Fruit fly (Drosophila melanogaster) whole organism, embryonic: ENCODE measurements around the gene CG9837.

Experiments used
- Atf3 ChIP-seq: fragments of 200-800 bp; sonication (Bioruptor generic); optimal IDR thresholded peaks from 3 replicates; lab custom pipeline; 2016; ENCODE audit warnings: missing biosample characterization, missing genetic modification characterization
- CG10147 ChIP-seq: fragments of 200-800 bp; sonication (Bioruptor generic); optimal IDR thresholded peaks from 2 replicates; lab custom pipeline; 2019; ENCODE audit warnings: missing biosample characterization, mild to moderate bottlenecking, missing genetic modification characterization, moderate library complexity
- CG10431 ChIP-seq: fragments of 200-800 bp; sonication (Bioruptor generic); optimal IDR thresholded peaks from 3 replicates; lab custom pipeline; 2018; ENCODE audit warnings: missing biosample characterization, mild to moderate bottlenecking, missing genetic modification characterization
- CG12659 ChIP-seq: fragments of 200-800 bp; sonication (Bioruptor generic); optimal IDR thresholded peaks from 3 replicates; lab custom pipeline; 2017; ENCODE audit warnings: mild to moderate bottlenecking, missing biosample characterization, missing genetic modification reagents, missing genetic modification characterization
- CG12744 ChIP-seq: fragments of 200-800 bp; sonication (Bioruptor generic); optimal IDR thresholded peaks from 2 replicates; lab custom pipeline; 2016; ENCODE audit warnings: missing biosample characterization, missing genetic modification characterization
- CG13287 ChIP-seq: fragments of 200-800 bp; sonication (Bioruptor generic); IDR thresholded peaks from 2 replicates; pipeline ENCODE4 v1.3.6; 2022; ENCODE audit warnings: missing biosample characterization, missing genetic modification characterization; ENCODE audit not compliant: partially characterized antibody
- CG13624 ChIP-seq: fragments of 200-800 bp; sonication (Bioruptor generic); optimal IDR thresholded peaks from 2 replicates; lab custom pipeline; 2016; ENCODE audit warnings: missing biosample characterization, missing genetic modification characterization
- CG14710 ChIP-seq: fragments of 200-800 bp; sonication (Bioruptor generic); optimal IDR thresholded peaks from 3 replicates; lab custom pipeline; 2019; ENCODE audit warnings: missing biosample characterization, mild to moderate bottlenecking, missing genetic modification characterization, moderate library complexity
- CG14965 ChIP-seq: fragments of 200-800 bp; sonication (Bioruptor generic); optimal IDR thresholded peaks from 2 replicates; lab custom pipeline; 2016; ENCODE audit warnings: missing biosample characterization, missing genetic modification characterization, borderline replicate concordance
- CG15514 ChIP-seq: fragments of 200-800 bp; sonication (Bioruptor generic); optimal IDR thresholded peaks from 3 replicates; lab custom pipeline; 2017; ENCODE audit warnings: missing biosample characterization, missing genetic modification characterization, mild to moderate bottlenecking, moderate library complexity, missing genetic modification reagents
- CG15601 ChIP-seq: fragments of 200-800 bp; sonication (Bioruptor generic); optimal IDR thresholded peaks from 3 replicates; lab custom pipeline; 2019; ENCODE audit warnings: missing biosample characterization, mild to moderate bottlenecking, missing genetic modification characterization, moderate library complexity
- CG17186 ChIP-seq: fragments of 200-800 bp; sonication (Bioruptor generic); optimal IDR thresholded peaks from 3 replicates; lab custom pipeline; 2017; ENCODE audit warnings: missing biosample characterization, missing genetic modification reagents, missing genetic modification characterization
- CG1832 ChIP-seq: fragments of 200-800 bp; sonication (Bioruptor generic); optimal IDR thresholded peaks from 2 replicates; lab custom pipeline; 2017; ENCODE audit warnings: missing biosample characterization, mild to moderate bottlenecking, missing genetic modification characterization, inconsistent platforms
- CG30020 ChIP-seq: fragments of 200-800 bp; optimal IDR thresholded peaks from 2 replicates; lab custom pipeline; 2019; ENCODE audit warnings: missing biosample characterization, mild to moderate bottlenecking, missing genetic modification characterization, moderate library complexity
- CG3281 ChIP-seq: fragments of 200-800 bp; sonication (Bioruptor generic); optimal IDR thresholded peaks from 3 replicates; lab custom pipeline; 2017; ENCODE audit warnings: missing biosample characterization, mild to moderate bottlenecking, missing genetic modification characterization
- CG34422 ChIP-seq: fragments of 200-800 bp; sonication (Bioruptor generic); IDR thresholded peaks from 3 replicates; pipeline ENCODE4 v1.3.6; 2022; ENCODE audit warnings: missing biosample characterization, missing genetic modification characterization
- CG3847 ChIP-seq: fragments of 200-800 bp; sonication (Bioruptor generic); IDR thresholded peaks from 2 replicates; pipeline ENCODE4 v1.3.6; 2022; ENCODE audit warnings: missing biosample characterization, missing genetic modification characterization
- CG4617 ChIP-seq: fragments of 200-800 bp; sonication (Bioruptor generic); optimal IDR thresholded peaks from 3 replicates; lab custom pipeline; 2016; ENCODE audit warnings: missing biosample characterization, missing genetic modification characterization, borderline replicate concordance
- CG4707 ChIP-seq: fragments of 200-800 bp; sonication (Bioruptor generic); optimal IDR thresholded peaks from 2 replicates; lab custom pipeline; 2018; ENCODE audit warnings: missing biosample characterization, mild to moderate bottlenecking, missing genetic modification characterization, moderate library complexity
- CG7372 ChIP-seq: fragments of 200-800 bp; sonication (Bioruptor generic); IDR thresholded peaks from 2 replicates; pipeline ENCODE4 v1.3.6; 2022; ENCODE audit warnings: missing biosample characterization, missing genetic modification characterization
- CG8281 ChIP-seq: fragments of 200-800 bp; sonication (Bioruptor generic); optimal IDR thresholded peaks from 2 replicates; lab custom pipeline; 2018; ENCODE audit warnings: missing biosample characterization, mild to moderate bottlenecking, missing genetic modification characterization, moderate library complexity
- CG8359 ChIP-seq: fragments of 200-800 bp; sonication (Bioruptor generic); optimal IDR thresholded peaks from 2 replicates; lab custom pipeline; 2017; ENCODE audit warnings: missing biosample characterization, mild to moderate bottlenecking, missing genetic modification characterization, borderline replicate concordance
- CG8388 ChIP-seq: fragments of 200-800 bp; sonication (Bioruptor generic); optimal IDR thresholded peaks from 2 replicates; lab custom pipeline; 2019; ENCODE audit warnings: missing biosample characterization, mild to moderate bottlenecking, missing genetic modification characterization, moderate library complexity
- E2f2 ChIP-seq: fragments of 200-800 bp; sonication (Bioruptor generic); IDR thresholded peaks from 2 replicates; pipeline ENCODE4 v1.3.6; 2022; ENCODE audit warnings: missing biosample characterization, missing genetic modification characterization
- Gug ChIP-seq: fragments of 200-800 bp; sonication (Bioruptor generic); IDR thresholded peaks from 4 replicates; pipeline ENCODE4 v1.3.6; 2022; ENCODE audit warnings: missing biosample characterization, missing genetic modification characterization
- MESR4 ChIP-seq: fragments of 200-800 bp; sonication (Bioruptor generic); optimal IDR thresholded peaks from 2 replicates; lab custom pipeline; 2018; ENCODE audit warnings: missing biosample characterization, mild to moderate bottlenecking, missing genetic modification characterization, moderate library complexity
- Nf-YC ChIP-seq: fragments of 200-800 bp; optimal IDR thresholded peaks from 3 replicates; lab custom pipeline; 2019; ENCODE audit warnings: missing biosample characterization, mild to moderate bottlenecking, missing genetic modification characterization, moderate library complexity
- Pdp1 ChIP-seq, 2 experiments: fragments of 200-800 bp; sonication (Bioruptor generic); optimal IDR thresholded peaks; 3 replicates each; lab custom pipeline; 2016; ENCODE audit warnings: missing biosample characterization in 2 of 2, missing genetic modification characterization in 2 of 2, mild to moderate bottlenecking in 1 of 2, moderate library complexity in 1 of 2
- Scr ChIP-seq: fragments of 200-800 bp; sonication (Bioruptor generic); IDR thresholded peaks from 2 replicates; pipeline ENCODE4 v1.3.6; 2022; ENCODE audit warnings: missing biosample characterization, missing genetic modification characterization; ENCODE audit not compliant: partially characterized antibody
- ap ChIP-seq: fragments of 200-800 bp; sonication (Bioruptor generic); IDR thresholded peaks from 2 replicates; pipeline ENCODE4 v1.3.6; 2022; ENCODE audit warnings: missing biosample characterization, missing genetic modification characterization
- chinmo ChIP-seq: fragments of 200-800 bp; sonication (Bioruptor generic); IDR thresholded peaks from 4 replicates; pipeline ENCODE4 v1.3.6; 2022; ENCODE audit warnings: missing biosample characterization, missing genetic modification characterization; ENCODE audit not compliant: partially characterized antibody
- crol ChIP-seq: fragments of 200-800 bp; sonication (Bioruptor generic); IDR thresholded peaks from 2 replicates; pipeline ENCODE4 v1.3.6; 2022; ENCODE audit warnings: missing biosample characterization, missing genetic modification characterization
- da ChIP-seq: fragments of 200-800 bp; sonication (Bioruptor generic); optimal IDR thresholded peaks from 2 replicates; lab custom pipeline; 2016; ENCODE audit warnings: missing biosample characterization, missing genetic modification characterization
- disco-r ChIP-seq: fragments of 200-800 bp; sonication (Bioruptor generic); optimal IDR thresholded peaks from 2 replicates; lab custom pipeline; 2016; ENCODE audit warnings: missing biosample characterization, missing genetic modification characterization
- exex ChIP-seq: fragments of 200-800 bp; sonication (Bioruptor generic); optimal IDR thresholded peaks from 4 replicates; lab custom pipeline; 2018; ENCODE audit warnings: missing biosample characterization, mild to moderate bottlenecking, missing genetic modification characterization, moderate library complexity
- gcm ChIP-seq: fragments of 200-800 bp; sonication (Bioruptor generic); optimal IDR thresholded peaks from 2 replicates; lab custom pipeline; 2019; ENCODE audit warnings: missing biosample characterization, mild to moderate bottlenecking, missing genetic modification characterization, moderate library complexity
- gfzf ChIP-seq: fragments of 200-800 bp; sonication (Bioruptor generic); optimal IDR thresholded peaks from 2 replicates; lab custom pipeline; 2016; ENCODE audit warnings: missing biosample characterization, mild to moderate bottlenecking, missing genetic modification characterization, moderate library complexity
- ham ChIP-seq: fragments of 200-800 bp; sonication (Bioruptor generic); IDR thresholded peaks from 2 replicates; pipeline ENCODE4 v1.3.6; 2022; ENCODE audit warnings: missing biosample characterization, missing genetic modification characterization
- hbn ChIP-seq: fragments of 200-800 bp; sonication (Bioruptor generic); IDR thresholded peaks from 2 replicates; pipeline ENCODE4 v1.3.6; 2022; ENCODE audit warnings: missing biosample characterization, missing genetic modification characterization; ENCODE audit not compliant: partially characterized antibody
- inv ChIP-seq: fragments of 200-800 bp; sonication (Bioruptor generic); IDR thresholded peaks from 2 replicates; pipeline ENCODE4 v1.3.6; 2022; ENCODE audit warnings: missing biosample characterization, missing genetic modification characterization; ENCODE audit not compliant: partially characterized antibody
- kay ChIP-seq: fragments of 200-800 bp; sonication (Bioruptor generic); optimal IDR thresholded peaks from 2 replicates; lab custom pipeline; 2016; ENCODE audit warnings: missing biosample characterization, missing genetic modification characterization
- lilli ChIP-seq: fragments of 200-800 bp; sonication (Bioruptor generic); optimal IDR thresholded peaks from 3 replicates; lab custom pipeline; 2016; ENCODE audit warnings: missing biosample characterization, missing genetic modification characterization
- otp ChIP-seq: fragments of 200-800 bp; sonication (Bioruptor generic); IDR thresholded peaks from 3 replicates; pipeline ENCODE4, ENCODE4 v1.3.6; 2022; ENCODE audit warnings: missing biosample characterization, missing genetic modification characterization
- repo ChIP-seq: fragments of 200-800 bp; sonication (Bioruptor generic); optimal IDR thresholded peaks from 2 replicates; lab custom pipeline; 2016; ENCODE audit warnings: missing biosample characterization, missing genetic modification characterization
- sr ChIP-seq: fragments of 200-800 bp; sonication (Bioruptor generic); IDR thresholded peaks from 3 replicates; pipeline ENCODE4 v1.3.6; 2022; ENCODE audit warnings: missing biosample characterization, missing genetic modification characterization
- unc-4 ChIP-seq: fragments of 200-800 bp; sonication (Bioruptor generic); IDR thresholded peaks from 2 replicates; pipeline ENCODE4 v1.3.6; 2022; ENCODE audit warnings: missing biosample characterization, missing genetic modification characterization; ENCODE audit not compliant: partially characterized antibody
- vvl ChIP-seq: fragments of 200-800 bp; sonication (Bioruptor generic); IDR thresholded peaks from 2 replicates; pipeline ENCODE4 v1.3.6; 2022; ENCODE audit warnings: missing biosample characterization, missing genetic modification characterization

CG9837 gene

dm6 chr3R:8805388-8805852, 8.0 kb downstream of the CG9837 start, which contains the start of gene CG9839 (continued):
- TF ChIP-seq crol (no peak), vvl (GFP tag; lab: Robert Waterston, UW) (0 out of 2 replicates have a peak, but pooled peaks have one; percentile 17), CG1832 (GFP tag; lab: Kevin White, UChicago) (peak; percentile 85), CG17186 (GFP tag; lab: Kevin White, UChicago) (peak; percentile 98), CG12659 (GFP tag; lab: Kevin White, UChicago) (peak; percentile 19), CG34422 (GFP tag; lab: Robert Waterston, UW) (peak; percentile 62; the same call in 1 of the 3 replicates), CG13287 (GFP tag; lab: Robert Waterston, UW) (peak; percentile 13; the same call in 1 of the 2 replicates), CG3847 (GFP tag; lab: Robert Waterston, UW) (peak; percentile 73), CG8388 (GFP tag; lab: Kevin White, UChicago) (peak; percentile 66), E2f2 (GFP tag; lab: Robert Waterston, UW) (peak; percentile 86), repo (no peak), gcm (GFP tag; lab: Kevin White, UChicago) (no peak), MESR4 (GFP tag; lab: Kevin White, UChicago) (peak; percentile 14)

dm6 chr3R:8801126-8801762, 12.1 kb downstream of the CG9837 start, which contains the start of the genes Pif1A, Pif1B and CCT7:
Gene Pif1A, minus strand, starts transcription at chr3R:8801176.
Gene Pif1B, minus strand, starts transcription at chr3R:8801176.
Gene CCT7, plus strand, starts transcription at chr3R:8801564.
- peak; percentile 53 for TF ChIP-seq lilli (GFP tag; lab: Kevin White, UChicago)
- TF ChIP-seq chinmo (GFP tag; lab: Robert Waterston, UW) = peak; percentile 90; the same call in 3 of the 4 replicates
- no peak for TF ChIP-seq ap (GFP tag; lab: Robert Waterston, UW)
- peak; percentile 74 for TF ChIP-seq Atf3 (GFP tag; lab: Kevin White, UChicago)
- peak; percentile 95 for TF ChIP-seq hbn (GFP tag; lab: Robert Waterston, UW)
- peak; percentile 73 for TF ChIP-seq CG15514
- TF ChIP-seq Scr (GFP tag; lab: Robert Waterston, UW) = peak; percentile 95
- peak; percentile 52 for TF ChIP-seq CG13624 (GFP tag; lab: Kevin White, UChicago)
- no peak for TF ChIP-seq sr (GFP tag; lab: Robert Waterston, UW)
- peak; percentile 24 for TF ChIP-seq CG15601 (tag; lab: Kevin White, UChicago)
- peak; percentile 5 for TF ChIP-seq Nf-YC (tag; lab: Kevin White, UChicago)
- peak; percentile 46 for TF ChIP-seq CG30020
- TF ChIP-seq CG14965 = no peak
- peak; percentile 90 for TF ChIP-seq inv (GFP tag; lab: Robert Waterston, UW)
- TF ChIP-seq CG10147 (GFP tag; lab: Kevin White, UChicago) = peak; percentile 20
- TF ChIP-seq Gug (GFP tag; lab: Robert Waterston, UW) = no peak
- peak in 1 of 2 experiments; percentile 29 for TF ChIP-seq Pdp1 (GFP tag; optimal IDR thresholded peaks at IDR 0.05; lab: Kevin White, UChicago)
- no peak for TF ChIP-seq ham (GFP tag; lab: Robert Waterston, UW)
- TF ChIP-seq otp = no peak
- TF ChIP-seq exex (tag; lab: Kevin White, UChicago) = peak; percentile 24
- peak; percentile 92 for TF ChIP-seq unc-4 (GFP tag; lab: Robert Waterston, UW)
- TF ChIP-seq da = peak; percentile 33
- no peak for TF ChIP-seq disco-r (GFP tag; lab: Kevin White, UChicago)
- TF ChIP-seq CG4617 (GFP tag; lab: Kevin White, UChicago) = peak; percentile 56
- no peak for TF ChIP-seq CG7372 (GFP tag; lab: Robert Waterston, UW)
- no peak for TF ChIP-seq CG8359
- TF ChIP-seq CG3281 (GFP tag; lab: Kevin White, UChicago) = peak; percentile 15
- TF ChIP-seq CG10431 = no peak
- no peak for TF ChIP-seq CG8281 (tag; lab: Kevin White, UChicago)
- peak; percentile 71 for TF ChIP-seq CG14710 (tag; lab: Kevin White, UChicago)
- no peak for TF ChIP-seq CG12744 (GFP tag; lab: Kevin White, UChicago)
- TF ChIP-seq CG4707 = no peak
- TF ChIP-seq gfzf (GFP tag; lab: Kevin White, UChicago) = peak; percentile 60
- peak; percentile 98 for TF ChIP-seq kay (GFP tag; lab: Kevin White, UChicago)
